Fruit fly (Drosophila melanogaster): ENCODE measurements around the gene CG12483.

The CG12483 gene

dm6 chr3L:131998-132693 lies 34.0 kb upstream of the CG12483 start (continued):
- TF ChIP-seq lab (GFP tag; optimal IDR thresholded peaks at IDR 0.05) = peak; percentile 61
- TF ChIP-seq ewg (GFP tag; optimal IDR thresholded peaks at IDR 0.05) = peak; percentile 8
- 0 out of 2 replicates have a peak, but pooled peaks have one; percentile 22 for TF ChIP-seq CG14441 (GFP tag; IDR thresholded peaks at IDR 0.05)
- peak; percentile 4 for TF ChIP-seq sqz (GFP tag; optimal IDR thresholded peaks at IDR 0.05)
- TF ChIP-seq otp (GFP tag; IDR thresholded peaks at IDR 0.05) = peak; percentile 22; the same call in 1 of the 3 replicates
- TF ChIP-seq CG13894 (tag; optimal IDR thresholded peaks at IDR 0.05) = peak; percentile 35
- TF ChIP-seq sd (tag; optimal IDR thresholded peaks at IDR 0.05) = peak; percentile 99
- no peak for TF ChIP-seq luna (GFP tag; optimal IDR thresholded peaks at IDR 0.05)
- peak; percentile 37 for TF ChIP-seq CG13296 (GFP tag; optimal IDR thresholded peaks at IDR 0.05)
- peak; percentile 4 for TF ChIP-seq exex (tag; optimal IDR thresholded peaks at IDR 0.05)
- TF ChIP-seq CG12769 (tag; optimal IDR thresholded peaks at IDR 0.05) = peak; percentile 52
- peak; percentile 7 for TF ChIP-seq Hmr (GFP tag; optimal IDR thresholded peaks at IDR 0.05)
- TF ChIP-seq Side (GFP tag; optimal IDR thresholded peaks at IDR 0.05) = no peak
- TF ChIP-seq nom (GFP tag; optimal IDR thresholded peaks at IDR 0.05) = peak; percentile 88
- peak; percentile 94 for TF ChIP-seq CG2199 (GFP tag; IDR thresholded peaks at IDR 0.05)
- peak; percentile 20 for TF ChIP-seq Nf-YC (tag; optimal IDR thresholded peaks at IDR 0.05)
- TF ChIP-seq maf-S (GFP tag; optimal IDR thresholded peaks at IDR 0.05) = no peak
- peak; percentile 31 for TF ChIP-seq CG7745 (tag; optimal IDR thresholded peaks at IDR 0.05)
- TF ChIP-seq Scr (GFP tag; IDR thresholded peaks at IDR 0.05; ENCODE audit: partially characterized antibody) = 0 out of 2 replicates have a peak, but pooled peaks have one; percentile 24
- TF ChIP-seq bbx (GFP tag; IDR thresholded peaks at IDR 0.05; ENCODE audit: partially characterized antibody) = peak; percentile 18; the same call in 1 of the 2 replicates
- TF ChIP-seq so (GFP tag; IDR thresholded peaks at IDR 0.05) = peak; percentile 11; the same call in 1 of the 3 replicates
- TF ChIP-seq onecut (GFP tag; IDR thresholded peaks at IDR 0.05) = peak; percentile 22; the same call in 1 of the 2 replicates
- TF ChIP-seq mirr (GFP tag; optimal IDR thresholded peaks at IDR 0.05) = peak; percentile 84
- peak in 1 of 2 experiments; percentile 39 for TF ChIP-seq bsh (GFP tag; optimal IDR thresholded peaks at IDR 0.05)
- TF ChIP-seq Stat92E (GFP tag; optimal IDR thresholded peaks at IDR 0.05) = no peak
- TF ChIP-seq Trl (optimal IDR thresholded peaks at IDR 0.05) = peak; percentile 60 to 68
- no peak for TF ChIP-seq Trl (GFP tag; optimal IDR thresholded peaks at IDR 0.05)
- TF ChIP-seq H15 (GFP tag; IDR thresholded peaks at IDR 0.05) = no peak
- no peak for TF ChIP-seq BEAF-32 (GFP tag; optimal IDR thresholded peaks at IDR 0.05)
- no peak for TF ChIP-seq CTCF (GFP tag; optimal IDR thresholded peaks at IDR 0.05)
- no peak for TF ChIP-seq CG14667 (GFP tag; IDR thresholded peaks at IDR 0.05)
- TF ChIP-seq CG42726 (GFP tag; IDR thresholded peaks at IDR 0.05; ENCODE audit: partially characterized antibody) = no peak
- TF ChIP-seq ato (GFP tag; IDR thresholded peaks at IDR 0.05; ENCODE audit: partially characterized antibody) = no peak
- peak; percentile 96 for TF ChIP-seq CG17385 (GFP tag; optimal IDR thresholded peaks at IDR 0.05)
- TF ChIP-seq Adf1 (GFP tag; IDR thresholded peaks at IDR 0.05) = peak; percentile 18; the same call in 1 of the 2 replicates
- TF ChIP-seq D19B (GFP tag; optimal IDR thresholded peaks at IDR 0.05) = no peak
- no peak for TF ChIP-seq HLH3B (GFP tag; IDR thresholded peaks at IDR 0.05)
- TF ChIP-seq oc (tag; optimal IDR thresholded peaks at IDR 0.05) = peak; percentile 5
- no peak for TF ChIP-seq CG9727 (GFP tag; optimal IDR thresholded peaks at IDR 0.05)
- peak; percentile 10 for TF ChIP-seq eyg (GFP tag; optimal IDR thresholded peaks at IDR 0.05)
- peak; percentile 62 for TF ChIP-seq pfk (GFP tag; optimal IDR thresholded peaks at IDR 0.05)
- no peak for TF ChIP-seq CG10321 (GFP tag; IDR thresholded peaks at IDR 0.05)
- TF ChIP-seq zfh1 (GFP tag; IDR thresholded peaks at IDR 0.05) = 0 out of 3 replicates have a peak, but pooled peaks have one; percentile 13
- peak; percentile 8 for TF ChIP-seq CG13624 (GFP tag; optimal IDR thresholded peaks at IDR 0.05)
- peak; percentile 46 for TF ChIP-seq CG17912 (GFP tag; optimal IDR thresholded peaks at IDR 0.05)
- no peak for TF ChIP-seq croc (GFP tag; conservative IDR thresholded peaks at IDR 0.05)
- peak; percentile 64 for TF ChIP-seq MTF-1 (GFP tag; optimal IDR thresholded peaks at IDR 0.05; ENCODE audit: borderline replicate concordance)
- TF ChIP-seq CG11695 (GFP tag; IDR thresholded peaks at IDR 0.05) = peak; percentile 19; the same call in 1 of the 3 replicates

Data from whole organism, embryonic.